Worm (Caenorhabditis elegans) whole organism, L3 larva: Measurements from ENCODE around the gene arx-2.
A peak's percentile ranks its signal among the peaks of the same experiment; 100 is the strongest.

ENCODE experiments used
- R02D3.7 ChIP-seq: fragments of 150-350 bp; optimal IDR thresholded peaks from 2 replicates; lab custom pipeline; 2014; ENCODE audit warnings: missing biosample characterization, missing genetic modification characterization
- ZK546.5 ChIP-seq: sonication (generic microtip); optimal IDR thresholded peaks from 2 replicates; lab custom pipeline; 2017; ENCODE audit warnings: missing biosample characterization, missing genetic modification characterization
- ama-1 ChIP-seq: fragments of 150-350 bp; optimal IDR thresholded peaks from 2 replicates; lab custom pipeline; 2018
- ceh-16 ChIP-seq: sonication (generic microtip); optimal IDR thresholded peaks from 2 replicates; lab custom pipeline; 2017; ENCODE audit warnings: missing biosample characterization, missing genetic modification characterization
- ceh-28 ChIP-seq: fragments of 150-350 bp; optimal IDR thresholded peaks from 2 replicates; lab custom pipeline; 2014; ENCODE audit warnings: missing biosample characterization, missing genetic modification reagents, missing genetic modification characterization
- ceh-82 ChIP-seq: fragments of 150-350 bp; optimal IDR thresholded peaks from 2 replicates; lab custom pipeline; 2014; ENCODE audit warnings: missing biosample characterization, missing genetic modification characterization
- ceh-9 ChIP-seq: sonication (generic microtip); optimal IDR thresholded peaks from 2 replicates; lab custom pipeline; 2018; ENCODE audit warnings: missing biosample characterization, missing genetic modification characterization
- daf-12 ChIP-seq: fragments of 150-350 bp; optimal IDR thresholded peaks from 2 replicates; lab custom pipeline; 2014; ENCODE audit warnings: missing biosample characterization, missing genetic modification reagents, missing genetic modification characterization
- egl-27 ChIP-seq: sonication (generic microtip); optimal IDR thresholded peaks from 4 replicates; lab custom pipeline; 2017; ENCODE audit warnings: missing biosample characterization, missing genetic modification reagents, missing genetic modification characterization
- egl-5 ChIP-seq: fragments of 150-350 bp; optimal IDR thresholded peaks from 2 replicates; lab custom pipeline; 2017; ENCODE audit warnings: missing biosample characterization, missing genetic modification reagents, missing genetic modification characterization, inconsistent platforms
- elt-1 ChIP-seq: fragments of 150-350 bp; optimal IDR thresholded peaks from 2 replicates; lab custom pipeline; 2014; ENCODE audit warnings: missing biosample characterization, missing genetic modification characterization
- elt-2 ChIP-seq: sonication (generic microtip); optimal IDR thresholded peaks from 2 replicates; lab custom pipeline; 2016; ENCODE audit warnings: missing genetic modification reagents, mild to moderate bottlenecking, missing genetic modification characterization, missing compliant biosample characterization
- eor-1 ChIP-seq, 2 experiments: fragments of 150-350 bp; optimal IDR thresholded peaks; 2 replicates each; lab custom pipeline; 2014 to 2018; ENCODE audit warnings: missing biosample characterization in 2 of 2, missing genetic modification characterization in 2 of 2
- fkh-10 ChIP-seq: sonication (generic microtip); optimal IDR thresholded peaks from 2 replicates; lab custom pipeline; 2017; ENCODE audit warnings: missing biosample characterization, missing genetic modification reagents, missing genetic modification characterization
- fkh-2 ChIP-seq: fragments of 150-350 bp; optimal IDR thresholded peaks from 2 replicates; lab custom pipeline; 2014; ENCODE audit warnings: missing biosample characterization, missing genetic modification reagents, missing genetic modification characterization
- fos-1 ChIP-seq: fragments of 150-350 bp; optimal IDR thresholded peaks from 2 replicates; lab custom pipeline; 2014; ENCODE audit warnings: missing biosample characterization, missing genetic modification characterization
- hmg-11 ChIP-seq: sonication (generic microtip); optimal IDR thresholded peaks from 2 replicates; lab custom pipeline; 2016; ENCODE audit warnings: missing genetic modification characterization, missing compliant biosample characterization
- jun-1 ChIP-seq: fragments of 150-350 bp; optimal IDR thresholded peaks from 2 replicates; lab custom pipeline; 2014; ENCODE audit warnings: missing biosample characterization, missing genetic modification reagents, missing genetic modification characterization
- lin-15B ChIP-seq: fragments of 150-350 bp; optimal IDR thresholded peaks from 2 replicates; lab custom pipeline; 2014; ENCODE audit warnings: missing biosample characterization, missing genetic modification characterization
- lin-39 ChIP-seq: fragments of 150-350 bp; optimal IDR thresholded peaks from 2 replicates; lab custom pipeline; 2018; ENCODE audit warnings: missing biosample characterization, missing genetic modification reagents, missing genetic modification characterization
- lsy-12 ChIP-seq: sonication (generic microtip); optimal IDR thresholded peaks from 2 replicates; lab custom pipeline; 2016; ENCODE audit warnings: mild to moderate bottlenecking, missing genetic modification characterization, missing compliant biosample characterization
- mdl-1 ChIP-seq: fragments of 150-350 bp; optimal IDR thresholded peaks from 2 replicates; lab custom pipeline; 2014; ENCODE audit warnings: missing biosample characterization, missing genetic modification characterization
- mml-1 ChIP-seq: fragments of 150-350 bp; sonication (generic microtip); optimal IDR thresholded peaks from 3 replicates; lab custom pipeline; 2014; ENCODE audit warnings: missing biosample characterization, missing genetic modification characterization
- nfya-1 ChIP-seq: sonication (generic microtip); optimal IDR thresholded peaks from 2 replicates; lab custom pipeline; 2017; ENCODE audit warnings: missing genetic modification characterization, mild to moderate bottlenecking, missing compliant biosample characterization, antibody characterized with exemption, moderate library complexity; ENCODE audit not compliant: insufficient read depth
- nhr-11 ChIP-seq: fragments of 150-350 bp; optimal IDR thresholded peaks from 2 replicates; lab custom pipeline; 2014; ENCODE audit warnings: missing biosample characterization, missing genetic modification characterization
- nhr-12 ChIP-seq: fragments of 150-350 bp; optimal IDR thresholded peaks from 2 replicates; lab custom pipeline; 2014; ENCODE audit warnings: missing biosample characterization, missing genetic modification characterization
- nhr-23 ChIP-seq: fragments of 150-350 bp; optimal IDR thresholded peaks from 2 replicates; lab custom pipeline; 2014; ENCODE audit warnings: missing biosample characterization, missing genetic modification reagents, missing genetic modification characterization
- nhr-237 ChIP-seq: fragments of 150-350 bp; optimal IDR thresholded peaks from 2 replicates; lab custom pipeline; 2014; ENCODE audit warnings: missing biosample characterization, missing genetic modification characterization
- nhr-25 ChIP-seq: sonication (generic microtip); optimal IDR thresholded peaks from 2 replicates; lab custom pipeline; 2017; ENCODE audit warnings: missing biosample characterization, missing genetic modification characterization
- nhr-28 ChIP-seq: fragments of 150-350 bp; optimal IDR thresholded peaks from 2 replicates; lab custom pipeline; 2014; ENCODE audit warnings: missing biosample characterization, missing genetic modification characterization
- nhr-43 ChIP-seq: sonication (generic microtip); optimal IDR thresholded peaks from 2 replicates; lab custom pipeline; 2016; ENCODE audit warnings: mild to moderate bottlenecking, missing genetic modification characterization, missing compliant biosample characterization; ENCODE audit not compliant: poor library complexity, severe bottlenecking
- nhr-67 ChIP-seq: fragments of 150-350 bp; optimal IDR thresholded peaks from 2 replicates; lab custom pipeline; 2014; ENCODE audit warnings: missing biosample characterization, missing genetic modification characterization
- nhr-77 ChIP-seq: fragments of 150-350 bp; optimal IDR thresholded peaks from 2 replicates; lab custom pipeline; 2014; ENCODE audit warnings: missing biosample characterization, missing genetic modification characterization
- pha-4 ChIP-seq: fragments of 150-350 bp; optimal IDR thresholded peaks from 2 replicates; lab custom pipeline; 2014; ENCODE audit warnings: missing biosample characterization, missing genetic modification reagents, missing genetic modification characterization
- pqm-1 ChIP-seq: fragments of 150-350 bp; optimal IDR thresholded peaks from 2 replicates; lab custom pipeline; 2017; ENCODE audit warnings: missing biosample characterization, missing genetic modification characterization, inconsistent platforms
- sea-2 ChIP-seq: fragments of 150-350 bp; sonication (generic microtip); optimal IDR thresholded peaks from 4 replicates; lab custom pipeline; 2014; ENCODE audit warnings: missing biosample characterization, missing genetic modification reagents, missing genetic modification characterization
- skn-1 ChIP-seq: fragments of 150-350 bp; optimal IDR thresholded peaks from 2 replicates; lab custom pipeline; 2014; ENCODE audit warnings: missing biosample characterization, missing genetic modification characterization
- snpc-4 ChIP-seq: fragments of 150-350 bp; optimal IDR thresholded peaks from 2 replicates; lab custom pipeline; 2014; ENCODE audit warnings: missing biosample characterization, missing genetic modification characterization
- tbx-2 ChIP-seq: sonication (generic microtip); optimal IDR thresholded peaks from 2 replicates; lab custom pipeline; 2016; ENCODE audit warnings: mild to moderate bottlenecking, missing genetic modification characterization, missing compliant biosample characterization
- unc-39 ChIP-seq: sonication (generic microtip); optimal IDR thresholded peaks from 4 replicates; lab custom pipeline; 2017; ENCODE audit warnings: missing biosample characterization, missing genetic modification characterization
- unc-62 ChIP-seq: fragments of 150-350 bp; sonication (generic microtip); optimal IDR thresholded peaks from 4 replicates; lab custom pipeline; 2014; ENCODE audit warnings: missing biosample characterization, missing genetic modification reagents, missing genetic modification characterization
- zag-1 ChIP-seq: fragments of 150-350 bp; optimal IDR thresholded peaks from 2 replicates; lab custom pipeline; 2014; ENCODE audit warnings: missing biosample characterization, missing genetic modification characterization
- ztf-11 ChIP-seq: fragments of 150-350 bp; optimal IDR thresholded peaks from 2 replicates; lab custom pipeline; 2014; ENCODE audit warnings: missing biosample characterization, missing genetic modification characterization
- ztf-4 ChIP-seq: fragments of 150-350 bp; optimal IDR thresholded peaks from 2 replicates; lab custom pipeline; 2014; ENCODE audit warnings: missing biosample characterization, missing genetic modification characterization

Gene arx-2

DNA sequence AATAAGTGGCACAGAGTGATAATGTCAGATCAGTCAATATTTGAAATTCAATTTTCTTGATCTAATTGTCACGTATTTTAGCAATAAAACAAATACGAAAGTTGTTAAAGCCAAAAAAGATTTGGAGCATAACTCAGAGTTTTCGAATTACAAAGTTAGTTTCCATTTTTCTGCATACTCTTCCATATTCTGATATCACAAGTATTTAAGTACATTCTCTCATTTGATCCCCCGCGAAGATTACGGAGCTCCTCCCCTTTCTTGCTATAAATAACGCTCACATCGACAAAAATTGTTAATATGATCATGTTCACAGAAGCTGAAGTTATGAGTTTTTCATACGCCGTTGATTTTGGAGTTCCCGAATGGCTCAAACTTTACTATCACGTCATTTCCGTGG lies 30.1 kb upstream of the arx-2 start, which contains the start of gene sri-20:
TSS of gene sri-20 (plus strand) at position 301 of the 400 bp plus-strand sequence.
- TF ChIP-seq ceh-28 (tag; lab: Kevin White, UChicago) (no peak), elt-2 (no peak), unc-62 (GFP tag; lab: Kevin White, UChicago) (no peak), nhr-12 (no peak), nhr-11 (tag; lab: Kevin White, UChicago) (no peak), nhr-43 (tag; lab: Kevin White, UChicago) (no peak), lin-39 (tag; lab: Kevin White, UChicago) (no peak), nhr-77 (no peak), fkh-2 (no peak), jun-1 (tag; lab: Kevin White, UChicago) (no peak), snpc-4 (tag; lab: Kevin White, UChicago) (no peak), ZK546.5 (tag; lab: Kevin White, UChicago) (no peak), fos-1 (tag; lab: Kevin White, UChicago) (no peak), skn-1 (no peak), zag-1 (tag; lab: Kevin White, UChicago) (no peak), ceh-82 (tag; lab: Kevin White, UChicago) (no peak), lsy-12 (no peak)

ce11 chrV:10363834-10364233 lies 25.7 kb upstream of the arx-2 start:
- TF ChIP-seq nhr-67 (tag; lab: Kevin White, UChicago) = no peak
- TF ChIP-seq sea-2 (GFP tag; lab: Kevin White, UChicago) = no peak
- no peak for TF ChIP-seq R02D3.7 (tag; lab: Kevin White, UChicago)
- TF ChIP-seq fos-1 (tag; lab: Kevin White, UChicago) = no peak
- TF ChIP-seq eor-1 (tag; optimal IDR thresholded peaks at IDR 0.05; lab: Kevin White, UChicago) = no peak
- no peak for TF ChIP-seq egl-27 (tag; lab: Kevin White, UChicago)
- no peak for TF ChIP-seq jun-1 (tag; lab: Kevin White, UChicago)
- no peak for TF ChIP-seq snpc-4 (tag; lab: Kevin White, UChicago)
- no peak for TF ChIP-seq ceh-16
- TF ChIP-seq ztf-11 (tag; lab: Kevin White, UChicago) = no peak
- TF ChIP-seq ztf-4 (tag; lab: Kevin White, UChicago) = no peak
- no peak for TF ChIP-seq nhr-77
- no peak for TF ChIP-seq ZK546.5 (tag; lab: Kevin White, UChicago)
- no peak for TF ChIP-seq nhr-12
- TF ChIP-seq ceh-82 (tag; lab: Kevin White, UChicago) = no peak
- TF ChIP-seq elt-2 = no peak
- no peak for TF ChIP-seq lsy-12

- no peak for TF ChIP-seq ceh-9 (tag; lab: Kevin White, UChicago)
- TF ChIP-seq ama-1 = no peak
- TF ChIP-seq nhr-23 = peak; percentile 66
- TF ChIP-seq fos-1 (tag; lab: Kevin White, UChicago) = no peak
- peak; percentile 9 for TF ChIP-seq ceh-28 (tag; lab: Kevin White, UChicago)
- TF ChIP-seq tbx-2 = no peak
- TF ChIP-seq ceh-82 (tag; lab: Kevin White, UChicago) = no peak
- TF ChIP-seq nhr-67 (tag; lab: Kevin White, UChicago) = no peak
- TF ChIP-seq fkh-10 (GFP tag; lab: Kevin White, UChicago) = no peak
- TF ChIP-seq eor-1 (tag; optimal IDR thresholded peaks at IDR 0.05; lab: Kevin White, UChicago) = no peak
- peak; percentile 93 for TF ChIP-seq lin-15B (tag; lab: Kevin White, UChicago)
- TF ChIP-seq nhr-28 = no peak
- peak; percentile 66 for TF ChIP-seq snpc-4 (tag; lab: Kevin White, UChicago)
- no peak for TF ChIP-seq ceh-16
- no peak for TF ChIP-seq mdl-1
- TF ChIP-seq R02D3.7 (tag; lab: Kevin White, UChicago) = no peak
- no peak for TF ChIP-seq daf-12 (tag; lab: Kevin White, UChicago)
- no peak for TF ChIP-seq egl-27 (tag; lab: Kevin White, UChicago)
- TF ChIP-seq elt-1 (tag; lab: Kevin White, UChicago) = no peak
- TF ChIP-seq ztf-4 (tag; lab: Kevin White, UChicago) = no peak
- TF ChIP-seq nhr-25 (tag; lab: Kevin White, UChicago) = peak; percentile 75
- TF ChIP-seq nhr-77 = no peak
- TF ChIP-seq unc-39 = no peak
- no peak for TF ChIP-seq egl-5 (tag; lab: Kevin White, UChicago)
- no peak for TF ChIP-seq ztf-11 (tag; lab: Kevin White, UChicago)
- TF ChIP-seq nhr-11 (tag; lab: Kevin White, UChicago) = no peak
- TF ChIP-seq nhr-12 = no peak
- no peak for TF ChIP-seq ZK546.5 (tag; lab: Kevin White, UChicago)
- no peak for TF ChIP-seq hmg-11
- no peak for TF ChIP-seq zag-1 (tag; lab: Kevin White, UChicago)
- peak; percentile 38 for TF ChIP-seq skn-1
- TF ChIP-seq nhr-237 = no peak
- TF ChIP-seq pqm-1 = peak; percentile 60
- peak; percentile 87 for TF ChIP-seq pha-4
- no peak for TF ChIP-seq fkh-2
- peak; percentile 77 for TF ChIP-seq elt-2
- no peak for TF ChIP-seq lsy-12
- TF ChIP-seq nfya-1 (tag; lab: Kevin White, UChicago) = peak; percentile 74
- TF ChIP-seq jun-1 (tag; lab: Kevin White, UChicago) = no peak
- no peak for TF ChIP-seq mml-1
- no peak for TF ChIP-seq sea-2 (GFP tag; lab: Kevin White, UChicago)
- no peak for TF ChIP-seq nhr-43 (tag; lab: Kevin White, UChicago)
- TF ChIP-seq lin-39 (tag; lab: Kevin White, UChicago) = peak; percentile 80
Observed at ce11 chrV:10361830-10362397, 23.8 kb upstream of the arx-2 start, which contains the start of gene cash-1. Gene cash-1 (plus strand): TSS chrV:10362261.
